Fruit fly (Drosophila melanogaster): Measurements from ENCODE around the gene CG4186.

The CG4186 gene

dm6 chr3L:20730323-20731238 lies 38.8 kb upstream of the CG4186 start, which contains the start of gene CG13252 (continued):
- TF ChIP-seq CG6813 (GFP tag; optimal IDR thresholded peaks at IDR 0.05): peak; percentile 31
- no peak for TF ChIP-seq CG4360 (GFP tag; IDR thresholded peaks at IDR 0.05)
- peak; percentile 13 for TF ChIP-seq CG10431 (GFP tag; optimal IDR thresholded peaks at IDR 0.05)
- TF ChIP-seq HmgZ (tag; optimal IDR thresholded peaks at IDR 0.05): peak; percentile 34
- 0 out of 2 replicates have a peak, but pooled peaks have one; percentile 4 for TF ChIP-seq Ptx1 (GFP tag; IDR thresholded peaks at IDR 0.05)
- peak; percentile 32 for TF ChIP-seq oc (tag; optimal IDR thresholded peaks at IDR 0.05)
- TF ChIP-seq CG4328 (GFP tag; optimal IDR thresholded peaks at IDR 0.05): peak; percentile 25
- TF ChIP-seq NfI (GFP tag; optimal IDR thresholded peaks at IDR 0.05): peak; percentile 21
- TF ChIP-seq phol (tag; optimal IDR thresholded peaks at IDR 0.05): peak; percentile 20
- TF ChIP-seq MTF-1 (GFP tag; optimal IDR thresholded peaks at IDR 0.05; ENCODE audit: borderline replicate concordance): peak; percentile 29
- TF ChIP-seq ranshi (GFP tag; IDR thresholded peaks at IDR 0.05): 0 out of 2 replicates have a peak, but pooled peaks have one; percentile 12
- no peak for TF ChIP-seq Poxn (GFP tag; IDR thresholded peaks at IDR 0.05)
- no peak for TF ChIP-seq CG6791 (GFP tag; IDR thresholded peaks at IDR 0.05; ENCODE audit: partially characterized antibody)
- peak; percentile 26 for TF ChIP-seq CG3281 (GFP tag; optimal IDR thresholded peaks at IDR 0.05)
- peak; percentile 70 for TF ChIP-seq CG12769 (tag; optimal IDR thresholded peaks at IDR 0.05)
- peak; percentile 42 for TF ChIP-seq schlank (tag; optimal IDR thresholded peaks at IDR 0.05)
- peak; percentile 11 for TF ChIP-seq Sry-β (GFP tag; optimal IDR thresholded peaks at IDR 0.05)
- TF ChIP-seq CG11504 (tag; optimal IDR thresholded peaks at IDR 0.05): peak; percentile 22
- TF ChIP-seq hbn (GFP tag; IDR thresholded peaks at IDR 0.05; ENCODE audit: partially characterized antibody): 0 out of 2 replicates have a peak, but pooled peaks have one; percentile 44
- peak; percentile 44 for TF ChIP-seq CG12104 (GFP tag; optimal IDR thresholded peaks at IDR 0.05)
- TF ChIP-seq CG3163 (GFP tag; optimal IDR thresholded peaks at IDR 0.05): peak; percentile 89
- TF ChIP-seq dmrt99B (tag; optimal IDR thresholded peaks at IDR 0.05): peak; percentile 27
- peak; percentile 12; the same call in 1 of the 3 replicates for TF ChIP-seq CG34422 (GFP tag; IDR thresholded peaks at IDR 0.05)
- TF ChIP-seq YL-1 (GFP tag; optimal IDR thresholded peaks at IDR 0.05): peak; percentile 3
- peak; percentile 51; the same call in 1 of the 3 replicates for TF ChIP-seq CG34224 (GFP tag; IDR thresholded peaks at IDR 0.05; ENCODE audit: partially characterized antibody)
- peak; percentile 11 for TF ChIP-seq gem (tag; optimal IDR thresholded peaks at IDR 0.05)
- peak; percentile 45 for TF ChIP-seq CoRest (tag; optimal IDR thresholded peaks at IDR 0.05)
- no peak for TF ChIP-seq ac (GFP tag; optimal IDR thresholded peaks at IDR 0.05)
- TF ChIP-seq CG15514 (GFP tag; optimal IDR thresholded peaks at IDR 0.05): no peak
- TF ChIP-seq shn (GFP tag; optimal IDR thresholded peaks at IDR 0.05): no peak
- no peak for TF ChIP-seq CG7963 (GFP tag; IDR thresholded peaks at IDR 0.05; ENCODE audit: partially characterized antibody)
- TF ChIP-seq CG9797 (GFP tag; optimal IDR thresholded peaks at IDR 0.05): no peak
- TF ChIP-seq Fer3 (tag; optimal IDR thresholded peaks at IDR 0.05): peak; percentile 37
- peak; percentile 9 for TF ChIP-seq fd64A (GFP tag; optimal IDR thresholded peaks at IDR 0.05)
- TF ChIP-seq CG15269 (tag; optimal IDR thresholded peaks at IDR 0.05): peak; percentile 24
- peak; percentile 50; the same call in 1 of the 2 replicates for TF ChIP-seq crol (GFP tag; IDR thresholded peaks at IDR 0.05)
- no peak for TF ChIP-seq CG16863 (GFP tag; optimal IDR thresholded peaks at IDR 0.05)
- no peak for TF ChIP-seq vfl (GFP tag; optimal IDR thresholded peaks at IDR 0.05)
- TF ChIP-seq GATAe (GFP tag; conservative IDR thresholded peaks at IDR 0.05): peak; percentile 16; the same call in 1 of the 2 replicates
- peak; percentile 95; the same call in 3 of the 4 replicates for TF ChIP-seq chinmo (GFP tag; IDR thresholded peaks at IDR 0.05; ENCODE audit: partially characterized antibody)
- no peak for TF ChIP-seq Chrac-16 (GFP tag; optimal IDR thresholded peaks at IDR 0.05)
- peak; percentile 13 for TF ChIP-seq vvl (GFP tag; IDR thresholded peaks at IDR 0.05)
- peak; percentile 78 for TF ChIP-seq sens (GFP tag)
- peak; percentile 62 for TF ChIP-seq CG17912 (GFP tag; optimal IDR thresholded peaks at IDR 0.05)
- peak; percentile 29 for TF ChIP-seq CG17359 (tag; optimal IDR thresholded peaks at IDR 0.05)
- TF ChIP-seq wek (GFP tag; optimal IDR thresholded peaks at IDR 0.05): peak; percentile 60
